Fruit fly (Drosophila melanogaster) whole organism, wandering third instar larva: Measurements from ENCODE around the gene Ptp4E.
A peak's percentile ranks its signal among the peaks of the same experiment; 100 is the strongest.

Experiments used
- Abd-B ChIP-seq: fragments of >200 bp; optimal IDR thresholded peaks from 2 replicates; lab custom pipeline; 2017; ENCODE audit warnings: missing biosample characterization, missing genetic modification characterization
- CG32264 ChIP-seq: fragments of 200-800 bp; sonication (Bioruptor generic); optimal IDR thresholded peaks from 2 replicates; lab custom pipeline; 2016; ENCODE audit warnings: missing biosample characterization, missing genetic modification characterization
- CG9705 ChIP-seq: fragments of 200-800 bp; sonication (Bioruptor generic); optimal IDR thresholded peaks from 2 replicates; lab custom pipeline; 2018; ENCODE audit warnings: missing biosample characterization, mild to moderate bottlenecking, missing genetic modification characterization
- CrebA ChIP-seq: fragments of 200-800 bp; sonication (Bioruptor generic); optimal IDR thresholded peaks from 2 replicates; lab custom pipeline; 2016; ENCODE audit warnings: missing biosample characterization, mild to moderate bottlenecking, missing genetic modification characterization, borderline replicate concordance
- Dfd ChIP-seq: fragments of >200 bp; optimal IDR thresholded peaks from 2 replicates; lab custom pipeline; 2017; ENCODE audit warnings: missing biosample characterization, missing genetic modification characterization
- Dif ChIP-seq: fragments of 200-275, 200-300 bp; sonication (Bioruptor generic); optimal IDR thresholded peaks from 2 replicates; lab custom pipeline; 2018; ENCODE audit warnings: missing biosample characterization, missing genetic modification characterization; ENCODE audit not compliant: partially characterized antibody
- GATAd ChIP-seq: sonication (Bioruptor generic); optimal IDR thresholded peaks from 2 replicates; lab custom pipeline; 2016; ENCODE audit warnings: missing biosample characterization, missing genetic modification characterization
- HLH106 ChIP-seq: fragments of 200-800 bp; optimal IDR thresholded peaks from 3 replicates; lab custom pipeline; 2019; ENCODE audit warnings: missing biosample characterization, mild to moderate bottlenecking, missing genetic modification characterization, moderate library complexity
- Hnf4 ChIP-seq: fragments of 200-800 bp; sonication (Bioruptor generic); optimal IDR thresholded peaks from 2 replicates; lab custom pipeline; 2016; ENCODE audit warnings: missing biosample characterization, mild to moderate bottlenecking, missing genetic modification characterization
- Hr78 ChIP-seq: fragments of >200 bp; optimal IDR thresholded peaks from 2 replicates; lab custom pipeline; 2017; ENCODE audit warnings: missing biosample characterization, missing genetic modification characterization
- Hr83 ChIP-seq: fragments of 200-300 bp; sonication (Bioruptor generic); optimal IDR thresholded peaks from 2 replicates; lab custom pipeline; 2016; ENCODE audit warnings: missing biosample characterization, mild to moderate bottlenecking, missing genetic modification characterization, moderate library complexity; ENCODE audit not compliant: poor library complexity, severe bottlenecking
- Jra ChIP-seq: sonication (Bioruptor generic); optimal IDR thresholded peaks from 2 replicates; lab custom pipeline; 2016; ENCODE audit warnings: missing biosample characterization, missing genetic modification characterization
- Mio ChIP-seq: sonication (Bioruptor generic); optimal IDR thresholded peaks from 2 replicates; lab custom pipeline; 2016; ENCODE audit warnings: missing biosample characterization, missing genetic modification characterization
- Myc ChIP-seq: fragments of >200 bp; optimal IDR thresholded peaks from 2 replicates; lab custom pipeline; 2017
- N ChIP-seq: fragments of >200 bp; optimal IDR thresholded peaks from 2 replicates; lab custom pipeline; 2018; ENCODE audit warnings: missing biosample characterization, missing external identifiers, missing genetic modification characterization
- OdsH ChIP-seq: fragments of 200-800 bp; sonication (Bioruptor generic); optimal IDR thresholded peaks from 2 replicates; lab custom pipeline; 2016; ENCODE audit warnings: missing biosample characterization, mild to moderate bottlenecking, missing genetic modification characterization
- Rel ChIP-seq, 2 experiments: fragments of 200-800 bp; sonication (Bioruptor generic) in 1 of 2; optimal IDR thresholded peaks; 2 replicates in 1 of 2; 3 replicates in 1 of 2; lab custom pipeline; 2016 to 2019; ENCODE audit warnings: mild to moderate bottlenecking in 2 of 2, missing biosample characterization in 2 of 2, missing genetic modification characterization in 2 of 2, moderate library complexity in 1 of 2
- Sp1 ChIP-seq: fragments of 200-800 bp; sonication (Bioruptor generic); optimal IDR thresholded peaks from 3 replicates; lab custom pipeline; 2019; ENCODE audit warnings: missing biosample characterization, mild to moderate bottlenecking, missing genetic modification characterization, moderate library complexity
- Vsx2 ChIP-seq: fragments of 200-300, 225-300 bp; sonication (Bioruptor generic); optimal IDR thresholded peaks from 2 replicates; lab custom pipeline; 2018; ENCODE audit warnings: missing biosample characterization, missing genetic modification characterization; ENCODE audit not compliant: partially characterized antibody
- br ChIP-seq: fragments of 200-800 bp; sonication (Bioruptor generic); optimal IDR thresholded peaks from 2 replicates; lab custom pipeline; 2016; ENCODE audit warnings: missing biosample characterization, missing genetic modification characterization
- brk ChIP-seq: fragments of 200-800 bp; sonication (Bioruptor generic); optimal IDR thresholded peaks from 2 replicates; lab custom pipeline; 2016; ENCODE audit warnings: missing biosample characterization, mild to moderate bottlenecking, missing genetic modification characterization
- dl ChIP-seq, 2 experiments: fragments of 175-275, 200-275 bp in 1 of 2; fragments of 200-275 bp in 1 of 2; sonication (Bioruptor generic); optimal IDR thresholded peaks; lab custom pipeline; 2018; ENCODE audit warnings: mild to moderate bottlenecking in 2 of 2, missing biosample characterization in 2 of 2, missing genetic modification characterization in 2 of 2, moderate library complexity in 2 of 2; ENCODE audit not compliant: partially characterized antibody in 2 of 2, insufficient read depth in 1 of 2
- dmrt93B ChIP-seq: fragments of 200-800 bp; sonication (Bioruptor generic); optimal IDR thresholded peaks from 2 replicates; lab custom pipeline; 2018; ENCODE audit warnings: missing biosample characterization, mild to moderate bottlenecking, missing genetic modification characterization
- dsf ChIP-seq: sonication (Bioruptor generic); optimal IDR thresholded peaks from 2 replicates; lab custom pipeline; 2016; ENCODE audit warnings: missing biosample characterization, missing genetic modification characterization, borderline replicate concordance
- ey ChIP-seq: fragments of 200-800 bp; sonication (Bioruptor generic); optimal IDR thresholded peaks from 2 replicates; lab custom pipeline; 2016; ENCODE audit warnings: missing biosample characterization, missing genetic modification characterization
- foxo ChIP-seq, 2 experiments: fragments of 200-800 bp; sonication (Bioruptor generic); optimal IDR thresholded peaks; 2 replicates in 1 of 2; 3 replicates in 1 of 2; lab custom pipeline; 2016 to 2017; ENCODE audit warnings: missing biosample characterization in 2 of 2, missing genetic modification characterization in 2 of 2
- fru ChIP-seq: fragments of 200-800 bp; sonication (Bioruptor generic); optimal IDR thresholded peaks from 3 replicates; lab custom pipeline; 2016; ENCODE audit warnings: missing biosample characterization, mild to moderate bottlenecking, missing genetic modification characterization
- h ChIP-seq: fragments of 200-800 bp; sonication (Bioruptor generic); optimal IDR thresholded peaks from 3 replicates; lab custom pipeline; 2016; ENCODE audit warnings: missing biosample characterization, mild to moderate bottlenecking, missing genetic modification characterization
- jim ChIP-seq: fragments of 175-275, 200-325 bp; sonication (Bioruptor generic); optimal IDR thresholded peaks from 2 replicates; lab custom pipeline; 2016; ENCODE audit warnings: missing biosample characterization, mild to moderate bottlenecking, missing genetic modification characterization
- lola ChIP-seq: fragments of >200 bp; optimal IDR thresholded peaks from 2 replicates; lab custom pipeline; 2017; ENCODE audit warnings: missing biosample characterization, missing genetic modification characterization
- pan ChIP-seq: fragments of >200 bp; optimal IDR thresholded peaks from 2 replicates; lab custom pipeline; 2017
- psq ChIP-seq: fragments of 200-800 bp; sonication (Bioruptor generic); optimal IDR thresholded peaks from 3 replicates; lab custom pipeline; 2017; ENCODE audit warnings: missing biosample characterization, mild to moderate bottlenecking, missing genetic modification characterization, moderate library complexity
- rgr ChIP-seq: fragments of 200-800 bp; sonication (Bioruptor generic); optimal IDR thresholded peaks from 3 replicates; lab custom pipeline; 2016; ENCODE audit warnings: missing biosample characterization, mild to moderate bottlenecking, missing genetic modification characterization
- sage ChIP-seq: fragments of 200-800 bp; sonication (Bioruptor generic); optimal IDR thresholded peaks from 2 replicates; lab custom pipeline; 2016; ENCODE audit warnings: missing biosample characterization, mild to moderate bottlenecking, missing genetic modification characterization
- sv ChIP-seq: fragments of 200-800 bp; sonication (Bioruptor generic); optimal IDR thresholded peaks from 3 replicates; lab custom pipeline; 2016; ENCODE audit warnings: missing biosample characterization, missing genetic modification characterization
- tai ChIP-seq: sonication (Bioruptor generic); optimal IDR thresholded peaks from 2 replicates; lab custom pipeline; 2016; ENCODE audit warnings: missing biosample characterization, missing genetic modification characterization
- usp ChIP-seq: fragments of >200 bp; optimal IDR thresholded peaks from 2 replicates; lab custom pipeline; 2017; ENCODE audit warnings: missing biosample characterization, missing genetic modification characterization
- woc ChIP-seq: sonication (Bioruptor generic); optimal IDR thresholded peaks from 2 replicates; lab custom pipeline; 2016; ENCODE audit warnings: missing biosample characterization, mild to moderate bottlenecking, missing genetic modification characterization

The Ptp4E gene

dm6 chrX:4940527-4940926 lies 1.6 kb downstream of the Ptp4E start:
- TF ChIP-seq sv (GFP tag; lab: Kevin White, UChicago) (no peak), fru (no peak), tai (GFP tag; lab: Kevin White, UChicago) (no peak), woc (no peak), OdsH (GFP tag; lab: Kevin White, UChicago) (no peak), CrebA (GFP tag; lab: Kevin White, UChicago) (no peak), rgr (GFP tag; lab: Kevin White, UChicago) (no peak)

dm6 chrX:4941512-4941911 lies 2.6 kb downstream of the Ptp4E start:
- TF ChIP-seq CG32264 (GFP tag; lab: Kevin White, UChicago) (no peak), OdsH (GFP tag; lab: Kevin White, UChicago) (no peak), HLH106 (tag; lab: Kevin White, UChicago) (no peak), Abd-B (GFP tag; lab: Kevin White, UChicago) (no peak), lola (no peak), Mio (no peak), h (GFP tag; lab: Kevin White, UChicago) (no peak), Rel (GFP tag; optimal IDR thresholded peaks at IDR 0.05; lab: Kevin White, UChicago) (no peak), Rel (tag; optimal IDR thresholded peaks at IDR 0.05; lab: Kevin White, UChicago) (no peak), rgr (GFP tag; lab: Kevin White, UChicago) (no peak)

- TF ChIP-seq N (GFP tag; lab: Kevin White, UChicago) (no peak), usp (GFP tag; lab: Kevin White, UChicago) (no peak), Mio (no peak), br (no peak), Jra (GFP tag; lab: Kevin White, UChicago) (no peak), OdsH (GFP tag; lab: Kevin White, UChicago) (no peak)
These were observed 4.6 kb downstream of the Ptp4E start for dm6 chrX:4943505-4943904.

- TF ChIP-seq Sp1, result no peak
- no peak for TF ChIP-seq dl (GFP tag; optimal IDR thresholded peaks at IDR 0.05; lab: Kevin White, UChicago; ENCODE audit: insufficient read depth in 1 of 2, partially characterized antibody in 2 of 2)
- peak; percentile 21 for TF ChIP-seq rgr (GFP tag; lab: Kevin White, UChicago)
- no peak for TF ChIP-seq Hnf4
- peak; percentile 10 for TF ChIP-seq h (GFP tag; lab: Kevin White, UChicago)
- no peak for TF ChIP-seq GATAd (GFP tag; lab: Kevin White, UChicago)
- no peak for TF ChIP-seq brk (GFP tag; lab: Kevin White, UChicago)
- no peak for TF ChIP-seq HLH106 (tag; lab: Kevin White, UChicago)
- TF ChIP-seq Myc, result peak; percentile 61
- no peak for TF ChIP-seq ey (GFP tag; lab: Kevin White, UChicago)
- TF ChIP-seq sage (GFP tag; lab: Kevin White, UChicago), result no peak
- no peak for TF ChIP-seq br
- TF ChIP-seq dmrt93B (GFP tag; lab: Kevin White, UChicago), result no peak
- TF ChIP-seq Dfd (GFP tag; lab: Kevin White, UChicago), result no peak
- no peak for TF ChIP-seq tai (GFP tag; lab: Kevin White, UChicago)
- TF ChIP-seq CG9705 (GFP tag; lab: Kevin White, UChicago), result no peak
- no peak for TF ChIP-seq Rel (GFP tag; optimal IDR thresholded peaks at IDR 0.05; lab: Kevin White, UChicago)
- no peak for TF ChIP-seq Rel (tag; optimal IDR thresholded peaks at IDR 0.05; lab: Kevin White, UChicago)
- TF ChIP-seq sv (GFP tag; lab: Kevin White, UChicago), result no peak
- no peak for TF ChIP-seq dsf (GFP tag; lab: Kevin White, UChicago)
- TF ChIP-seq Jra (GFP tag; lab: Kevin White, UChicago), result no peak
- TF ChIP-seq Dif (GFP tag; lab: Kevin White, UChicago), result peak; percentile 12
- TF ChIP-seq pan (lab: Kevin White, UChicago), result no peak
- peak in 1 of 2 experiments; percentile 5 for TF ChIP-seq foxo (GFP tag; optimal IDR thresholded peaks at IDR 0.05; lab: Kevin White, UChicago)
- peak; percentile 7 for TF ChIP-seq Hr83 (GFP tag; lab: Kevin White, UChicago)
- TF ChIP-seq Vsx2, result no peak
- no peak for TF ChIP-seq jim
- TF ChIP-seq lola, result no peak
- TF ChIP-seq Mio, result no peak
- TF ChIP-seq usp (GFP tag; lab: Kevin White, UChicago), result no peak
- no peak for TF ChIP-seq psq (GFP tag; lab: Kevin White, UChicago)
- no peak for TF ChIP-seq fru
- no peak for TF ChIP-seq OdsH (GFP tag; lab: Kevin White, UChicago)
- no peak for TF ChIP-seq N (GFP tag; lab: Kevin White, UChicago)
- TF ChIP-seq Hr78, result no peak
- no peak for TF ChIP-seq CrebA (GFP tag; lab: Kevin White, UChicago)
- no peak for TF ChIP-seq Abd-B (GFP tag; lab: Kevin White, UChicago)
- no peak for TF ChIP-seq woc
- TF ChIP-seq CG32264 (GFP tag; lab: Kevin White, UChicago), result no peak
These were observed 17.0 kb downstream of the Ptp4E start for dm6 chrX:4955788-4956442.
